Worm (Caenorhabditis elegans) whole organism, L4 larva: ENCODE measurements around the gene Y43F8C.13.

ENCODE experiments used
- D1046.2 ChIP-seq: fragments of 200-800 bp; sonication (Bioruptor generic); IDR thresholded peaks from 2 replicates; pipeline ENCODE4 v1.3.6; 2022; ENCODE audit warnings: missing genetic modification characterization, missing compliant biosample characterization
- F26F4.8 ChIP-seq: fragments of 200-800 bp; sonication (Bioruptor generic); conservative IDR thresholded peaks from 2 replicates; pipeline ENCODE4 v1.3.6; 2022; ENCODE audit warnings: missing genetic modification characterization, missing compliant biosample characterization
- F37D6.2 ChIP-seq: sonication (generic microtip); optimal IDR thresholded peaks from 2 replicates; lab custom pipeline; 2016; ENCODE audit warnings: mild to moderate bottlenecking, missing genetic modification characterization, missing compliant biosample characterization
- F44E2.7 ChIP-seq: fragments of 200-800 bp; sonication (Bioruptor generic); IDR thresholded peaks from 2 replicates; pipeline ENCODE4 v2.1.2; 2022; ENCODE audit warnings: missing genetic modification characterization, missing compliant biosample characterization
- Y105C5A.15 ChIP-seq: fragments of 200-800 bp; sonication (Bioruptor generic); IDR thresholded peaks from 2 replicates; pipeline ENCODE4 v1.3.6; 2022; ENCODE audit warnings: missing genetic modification characterization, missing compliant biosample characterization
- ZK337.2 ChIP-seq: fragments of 200-800 bp; sonication (Bioruptor generic); IDR thresholded peaks from 2 replicates; pipeline ENCODE4 v1.3.6; 2022; ENCODE audit warnings: missing genetic modification reagents, missing genetic modification characterization, missing compliant biosample characterization
- aha-1 ChIP-seq: fragments of 150-350 bp; peaks from one replicate; lab custom pipeline; 2014; ENCODE audit warnings: missing biosample characterization, missing genetic modification characterization
- arid-1 ChIP-seq: fragments of 200-800 bp; sonication (Bioruptor generic); conservative IDR thresholded peaks from 2 replicates; pipeline ENCODE4 v1.3.6; 2022; ENCODE audit warnings: missing genetic modification reagents, missing genetic modification characterization, missing compliant biosample characterization
- attf-4 ChIP-seq: sonication (generic microtip); optimal IDR thresholded peaks from 3 replicates; lab custom pipeline; 2017; ENCODE audit warnings: missing biosample characterization, missing genetic modification characterization
- ceh-32 ChIP-seq: sonication (generic microtip); optimal IDR thresholded peaks from 2 replicates; lab custom pipeline; 2016; ENCODE audit warnings: mild to moderate bottlenecking, missing genetic modification characterization, missing compliant biosample characterization; ENCODE audit not compliant: poor library complexity
- ceh-62 ChIP-seq: sonication (generic microtip); optimal IDR thresholded peaks from 2 replicates; lab custom pipeline; 2017; ENCODE audit warnings: missing biosample characterization, missing genetic modification characterization
- ceh-82 ChIP-seq: sonication (generic microtip); optimal IDR thresholded peaks from 2 replicates; lab custom pipeline; 2017; ENCODE audit warnings: missing biosample characterization, missing genetic modification characterization
- cey-2 ChIP-seq: sonication (generic microtip); optimal IDR thresholded peaks from 3 replicates; lab custom pipeline; 2017; ENCODE audit warnings: missing genetic modification characterization, mild to moderate bottlenecking, missing compliant biosample characterization, antibody characterized with exemption, borderline replicate concordance; ENCODE audit not compliant: insufficient read depth
- ctbp-1 ChIP-seq: fragments of 200-800 bp; sonication (Bioruptor generic); IDR thresholded peaks from 2 replicates; pipeline ENCODE4 v1.3.6; 2022; ENCODE audit warnings: missing genetic modification reagents, missing genetic modification characterization, missing compliant biosample characterization
- daf-19 ChIP-seq: fragments of 200-800 bp; sonication (Bioruptor generic); conservative IDR thresholded peaks from 2 replicates; pipeline ENCODE4 v1.3.6; 2022; ENCODE audit warnings: missing genetic modification characterization, missing compliant biosample characterization
- daf-8 ChIP-seq: fragments of 200-800 bp; sonication (Bioruptor generic); IDR thresholded peaks from 2 replicates; pipeline ENCODE4 v1.3.6; 2022; ENCODE audit warnings: missing genetic modification characterization, missing compliant biosample characterization
- dmd-6 ChIP-seq: fragments of 200-800 bp; sonication (Bioruptor generic); IDR thresholded peaks from 2 replicates; pipeline ENCODE4 v1.3.6; 2022; ENCODE audit warnings: missing genetic modification reagents, missing genetic modification characterization, missing compliant biosample characterization
- dmd-8 ChIP-seq: fragments of 200-800 bp; sonication (Bioruptor generic); IDR thresholded peaks from 2 replicates; pipeline ENCODE4 v1.3.6; 2022; ENCODE audit warnings: missing genetic modification characterization, missing compliant biosample characterization
- duxl-1 ChIP-seq: sonication (generic microtip); optimal IDR thresholded peaks from 2 replicates; lab custom pipeline; 2016; ENCODE audit warnings: mild to moderate bottlenecking, missing genetic modification characterization, moderate library complexity, missing compliant biosample characterization; ENCODE audit not compliant: poor library complexity
- fkh-10 ChIP-seq: fragments of 150-350 bp; optimal IDR thresholded peaks from 2 replicates; lab custom pipeline; 2014; ENCODE audit warnings: missing biosample characterization, missing genetic modification reagents, missing genetic modification characterization
- hlh-11 ChIP-seq: fragments of 200-800 bp; sonication (Bioruptor generic); optimal IDR thresholded peaks from 2 replicates; lab custom pipeline; 2018; ENCODE audit warnings: mild to moderate bottlenecking, missing genetic modification characterization, missing compliant biosample characterization
- hlh-30 ChIP-seq: sonication (generic microtip); optimal IDR thresholded peaks from 2 replicates; lab custom pipeline; 2017; ENCODE audit warnings: antibody characterized with exemption, mild to moderate bottlenecking, missing genetic modification characterization, missing compliant biosample characterization; ENCODE audit not compliant: insufficient read depth
- jun-1 ChIP-seq: fragments of 150-350 bp; optimal IDR thresholded peaks from 2 replicates; lab custom pipeline; 2014; ENCODE audit warnings: missing biosample characterization, missing genetic modification reagents, missing genetic modification characterization
- lim-7 ChIP-seq: fragments of 200-800 bp; sonication (Bioruptor generic); IDR thresholded peaks from 2 replicates; pipeline ENCODE4 v1.3.6; 2022; ENCODE audit warnings: missing genetic modification characterization, missing compliant biosample characterization
- lin-15B ChIP-seq: fragments of 150-350 bp; sonication (generic microtip); optimal IDR thresholded peaks from 3 replicates; lab custom pipeline; 2014; ENCODE audit warnings: missing biosample characterization, missing genetic modification characterization
- lin-29 ChIP-seq: fragments of 200-800 bp; sonication (Bioruptor generic); IDR thresholded peaks from 2 replicates; pipeline ENCODE4 v1.3.6; 2022; ENCODE audit warnings: missing genetic modification reagents, missing genetic modification characterization, missing compliant biosample characterization
- lsy-2 ChIP-seq, 2 experiments: fragments of 150-350 bp in 1 of 2; sonication (generic microtip) in 1 of 2; optimal IDR thresholded peaks; 2 replicates each; lab custom pipeline; 2014 to 2017; ENCODE audit warnings: missing biosample characterization in 2 of 2, missing genetic modification characterization in 2 of 2
- madf-9 ChIP-seq: fragments of 200-800 bp; sonication (Bioruptor generic); conservative IDR thresholded peaks from 2 replicates; pipeline ENCODE4 v1.3.6; 2022; ENCODE audit warnings: missing genetic modification reagents, missing genetic modification characterization, missing compliant biosample characterization
- mdt-29 ChIP-seq: fragments of 200-800 bp; sonication (Bioruptor generic); IDR thresholded peaks from 2 replicates; pipeline ENCODE4 v1.3.6; 2022; ENCODE audit warnings: missing genetic modification reagents, missing genetic modification characterization, missing compliant biosample characterization
- mes-2 ChIP-seq: sonication (generic microtip); optimal IDR thresholded peaks from 2 replicates; lab custom pipeline; 2016; ENCODE audit warnings: missing genotype, mild to moderate bottlenecking, missing genetic modification characterization, missing compliant biosample characterization; ENCODE audit not compliant: poor library complexity, severe bottlenecking
- mxl-2 ChIP-seq: fragments of 200-800 bp; sonication (Bioruptor generic); conservative IDR thresholded peaks from 2 replicates; pipeline ENCODE4 v1.3.6; 2022; ENCODE audit warnings: missing genetic modification reagents, missing genetic modification characterization, missing compliant biosample characterization
- mxl-3 ChIP-seq: fragments of 200-800 bp; sonication (Bioruptor generic); optimal IDR thresholded peaks from 2 replicates; lab custom pipeline; 2018; ENCODE audit warnings: mild to moderate bottlenecking, missing genetic modification characterization, missing compliant biosample characterization
- nhr-102 ChIP-seq: sonication (generic microtip); optimal IDR thresholded peaks from 2 replicates; lab custom pipeline; 2016; ENCODE audit warnings: mild to moderate bottlenecking, missing genetic modification characterization, moderate library complexity, missing compliant biosample characterization
- nhr-237 ChIP-seq: sonication (generic microtip); optimal IDR thresholded peaks from 2 replicates; lab custom pipeline; 2017; ENCODE audit warnings: missing biosample characterization, missing genetic modification characterization
- nhr-25 ChIP-seq: sonication (generic microtip); optimal IDR thresholded peaks from 2 replicates; lab custom pipeline; 2017; ENCODE audit warnings: missing genetic modification characterization, mild to moderate bottlenecking, missing compliant biosample characterization, antibody characterized with exemption, moderate library complexity, borderline replicate concordance; ENCODE audit not compliant: insufficient read depth
- nhr-28 ChIP-seq: fragments of 150-350 bp; optimal IDR thresholded peaks from 2 replicates; lab custom pipeline; 2014; ENCODE audit warnings: missing biosample characterization, missing genetic modification characterization
- nhr-77 ChIP-seq: fragments of 150-350 bp; optimal IDR thresholded peaks from 2 replicates; lab custom pipeline; 2014; ENCODE audit warnings: missing biosample characterization, missing genetic modification characterization
- pha-4 ChIP-seq, 2 experiments: fragments of 150-350 bp in 1 of 2; fragments of 200-800 bp in 1 of 2; sonication (Bioruptor generic) in 1 of 2; IDR thresholded peaks in 1 of 2; optimal IDR thresholded peaks in 1 of 2; 2 replicates each; pipeline versions ENCODE4 v1.3.6 to Lab custom; 2014 to 2022; ENCODE audit warnings: missing genetic modification characterization in 2 of 2, missing genetic modification reagents in 2 of 2, missing biosample characterization in 1 of 2, missing compliant biosample characterization in 1 of 2
- saeg-2 ChIP-seq: fragments of 200-800 bp; sonication (Bioruptor generic); IDR thresholded peaks from 2 replicates; pipeline ENCODE4 v1.3.6; 2022; ENCODE audit warnings: missing genetic modification reagents, missing genetic modification characterization, missing compliant biosample characterization
- sdz-12 ChIP-seq: fragments of 200-800 bp; sonication (Bioruptor generic); optimal IDR thresholded peaks from 2 replicates; lab custom pipeline; 2018; ENCODE audit warnings: mild to moderate bottlenecking, missing genetic modification characterization, missing compliant biosample characterization
- set-16 ChIP-seq: fragments of 200-800 bp; sonication (Bioruptor generic); IDR thresholded peaks from 2 replicates; pipeline ENCODE4 v1.3.6; 2022; ENCODE audit warnings: missing genetic modification reagents, missing genetic modification characterization, missing compliant biosample characterization
- snpc-4 ChIP-seq: fragments of 150-350 bp; optimal IDR thresholded peaks from 2 replicates; lab custom pipeline; 2014; ENCODE audit warnings: missing biosample characterization, missing genetic modification characterization
- spr-3 ChIP-seq: fragments of 200-800 bp; sonication (Bioruptor generic); optimal IDR thresholded peaks from 2 replicates; lab custom pipeline; 2018; ENCODE audit warnings: mild to moderate bottlenecking, missing genetic modification characterization, missing compliant biosample characterization
- tra-1 ChIP-seq: fragments of 200-800 bp; sonication (Bioruptor generic); IDR thresholded peaks from 2 replicates; pipeline ENCODE4 v1.3.6; 2022; ENCODE audit warnings: missing genetic modification reagents, missing genetic modification characterization, missing compliant biosample characterization
- unc-62 ChIP-seq, 3 experiments: fragments of 150-350 bp in 1 of 3; sonication (generic microtip); optimal IDR thresholded peaks in 2 of 3; peaks in 1 of 3; 1 replicate in 1 of 3; 2 replicates in 2 of 3; lab custom pipeline; 2014 to 2017; ENCODE audit warnings: missing biosample characterization in 3 of 3, missing genetic modification characterization in 3 of 3, missing genetic modification reagents in 3 of 3, missing genotype in 1 of 3
- zip-11 ChIP-seq: fragments of 200-800 bp; sonication (Bioruptor generic); IDR thresholded peaks from 2 replicates; pipeline ENCODE4 v1.3.6; 2022; ENCODE audit warnings: missing genetic modification characterization, missing compliant biosample characterization
- ztf-11 ChIP-seq: fragments of 150-350 bp; optimal IDR thresholded peaks from 2 replicates; lab custom pipeline; 2014; ENCODE audit warnings: missing biosample characterization, missing genetic modification characterization
- ztf-7 ChIP-seq: fragments of 150-350 bp; optimal IDR thresholded peaks from 2 replicates; lab custom pipeline; 2014; ENCODE audit warnings: missing biosample characterization, missing genetic modification characterization

The Y43F8C.13 gene

ce11 chrV:19722881-19723280 lies 25.7 kb upstream of the Y43F8C.13 start (continued):
- no peak for TF ChIP-seq madf-9 (GFP tag; lab: Robert Waterston, UW)
- TF ChIP-seq ztf-11 (tag; lab: Kevin White, UChicago): no peak
- TF ChIP-seq sdz-12 (GFP tag; lab: Kevin White, UChicago): no peak
- no peak for TF ChIP-seq jun-1 (tag; lab: Kevin White, UChicago)
- TF ChIP-seq nhr-25 (tag; lab: Kevin White, UChicago): no peak
- no peak for TF ChIP-seq cey-2
- TF ChIP-seq fkh-10 (GFP tag; lab: Kevin White, UChicago): no peak
- no peak for TF ChIP-seq attf-4
- TF ChIP-seq Y105C5A.15: no peak
- 0 out of 2 replicates have a peak, but pooled peaks have one; percentile 31 for TF ChIP-seq lin-29 (GFP tag; lab: Robert Waterston, UW)
- no peak for TF ChIP-seq nhr-102
- TF ChIP-seq lim-7 (GFP tag; lab: Robert Waterston, UW): peak; percentile 73
- 0 out of 2 replicates have a peak, but pooled peaks have one; percentile 40 for TF ChIP-seq F44E2.7 (GFP tag; lab: Robert Waterston, UW)
- no peak for TF ChIP-seq duxl-1 (tag; lab: Kevin White, UChicago)
- TF ChIP-seq F37D6.2 (tag; lab: Kevin White, UChicago): no peak
- TF ChIP-seq nhr-237 (tag; lab: Kevin White, UChicago): no peak
- TF ChIP-seq ZK337.2 (GFP tag; lab: Robert Waterston, UW): no peak
- TF ChIP-seq ceh-62 (tag; lab: Kevin White, UChicago): no peak
- TF ChIP-seq snpc-4 (tag; lab: Kevin White, UChicago): no peak
- no peak; the same call in 1 of the 2 replicates for TF ChIP-seq arid-1
- peak; percentile 64 for TF ChIP-seq set-16
- no peak for TF ChIP-seq mxl-2
- TF ChIP-seq tra-1 (GFP tag; lab: Robert Waterston, UW): peak; percentile 43; the same call in 1 of the 2 replicates
- no peak for TF ChIP-seq nhr-77 (tag; lab: Kevin White, UChicago)
- 0 out of 2 replicates have a peak, but pooled peaks have one; percentile 56 for TF ChIP-seq saeg-2 (GFP tag; lab: Robert Waterston, UW)
- peak; percentile 52 for TF ChIP-seq dmd-6 (GFP tag; lab: Robert Waterston, UW)
- no peak for TF ChIP-seq daf-8 (GFP tag; lab: Robert Waterston, UW)
- TF ChIP-seq lsy-2 (tag; optimal IDR thresholded peaks at IDR 0.05; lab: Kevin White, UChicago): no peak
- TF ChIP-seq ctbp-1 (GFP tag; lab: Robert Waterston, UW): peak; percentile 16; the same call in 1 of the 2 replicates
- TF ChIP-seq dmd-8 (GFP tag; lab: Robert Waterston, UW): no peak
- TF ChIP-seq mes-2: no peak
- TF ChIP-seq zip-11 (GFP tag; lab: Robert Waterston, UW): no peak
- peak; percentile 43 for TF ChIP-seq aha-1 (tag; lab: Kevin White, UChicago)
- no peak for TF ChIP-seq daf-19
- TF ChIP-seq hlh-30 (tag; lab: Kevin White, UChicago): no peak
- peak; percentile 27 for TF ChIP-seq hlh-11 (tag; lab: Kevin White, UChicago)
- no peak for TF ChIP-seq spr-3 (GFP tag; lab: Kevin White, UChicago)
- TF ChIP-seq ztf-7 (tag; lab: Kevin White, UChicago): no peak
- TF ChIP-seq ceh-32 (tag; lab: Kevin White, UChicago): no peak
- TF ChIP-seq F26F4.8 (GFP tag; lab: Robert Waterston, UW): 0 out of 2 replicates have a peak, but pooled peaks have one; percentile 39
- TF ChIP-seq ceh-82 (tag; lab: Kevin White, UChicago): no peak
- peak in 1 of 2 experiments; percentile 83 for TF ChIP-seq unc-62 (GFP tag; optimal IDR thresholded peaks at IDR 0.05 in 1 of 2; lab: Kevin White, UChicago)
- TF ChIP-seq unc-62 (tag; optimal IDR thresholded peaks at IDR 0.05; lab: Kevin White, UChicago): no peak
- TF ChIP-seq mdt-29 (GFP tag; lab: Robert Waterston, UW): no peak
- TF ChIP-seq mxl-3: no peak
- no peak for TF ChIP-seq lin-15B (tag; lab: Kevin White, UChicago)
- peak; percentile 69; the same call in 1 of the 2 replicates for TF ChIP-seq D1046.2 (GFP tag; lab: Robert Waterston, UW)
- no peak for TF ChIP-seq nhr-28
- peak; percentile 45; the same call in 1 of the 2 replicates for TF ChIP-seq pha-4 (GFP tag; IDR thresholded peaks at IDR 0.05; lab: Robert Waterston, UW)
- TF ChIP-seq pha-4 (tag; optimal IDR thresholded peaks at IDR 0.05; lab: Kevin White, UChicago): no peak
- TF ChIP-seq, all 104 proteins: peak for 25
